Fruit fly (Drosophila melanogaster) whole organism, embryonic: ENCODE measurements around the gene Sps2.

ENCODE experiments used
- BtbVII ChIP-seq: fragments of 200-800 bp; sonication (Bioruptor generic); optimal IDR thresholded peaks from 3 replicates; lab custom pipeline; 2017; ENCODE audit warnings: missing biosample characterization, mild to moderate bottlenecking, missing genetic modification characterization
- CG6854 ChIP-seq: fragments of 200-800 bp; sonication (Bioruptor generic); optimal IDR thresholded peaks from 3 replicates; lab custom pipeline; 2017; ENCODE audit warnings: missing biosample characterization, mild to moderate bottlenecking, missing genetic modification characterization
- Sox100B ChIP-seq: fragments of 200-800 bp; sonication (Bioruptor generic); optimal IDR thresholded peaks from 3 replicates; lab custom pipeline; 2018; ENCODE audit warnings: missing biosample characterization, mild to moderate bottlenecking, missing genetic modification characterization

DNA sequence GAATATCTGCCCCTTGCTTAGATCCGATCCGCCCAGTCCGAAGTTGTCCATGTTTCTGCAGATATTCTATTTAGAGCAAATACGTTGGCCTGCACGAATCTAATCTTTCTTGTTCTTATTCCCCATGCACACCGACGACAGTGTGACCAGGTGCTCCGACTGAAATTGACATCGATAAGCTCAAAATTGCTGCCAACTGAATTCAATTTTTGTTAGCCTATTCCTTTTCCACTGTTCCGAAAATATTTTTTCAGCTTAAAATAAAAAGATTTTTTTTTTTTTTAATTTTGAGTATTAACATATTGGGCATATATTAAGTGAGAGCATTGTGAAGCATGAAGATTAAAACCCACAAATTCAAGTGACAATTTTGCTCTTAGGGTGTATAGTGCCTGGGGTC, 38.6 kb upstream of the Sps2 start, which contains the start of gene nmd:
- TF ChIP-seq BtbVII (GFP tag; lab: Kevin White, UChicago), result no peak
- TF ChIP-seq CG6854, result no peak
- TF ChIP-seq Sox100B (GFP tag; lab: Kevin White, UChicago), result no peak
